Fruit fly (Drosophila melanogaster): Measurements from ENCODE around the gene smog.

The smog gene

DNA sequence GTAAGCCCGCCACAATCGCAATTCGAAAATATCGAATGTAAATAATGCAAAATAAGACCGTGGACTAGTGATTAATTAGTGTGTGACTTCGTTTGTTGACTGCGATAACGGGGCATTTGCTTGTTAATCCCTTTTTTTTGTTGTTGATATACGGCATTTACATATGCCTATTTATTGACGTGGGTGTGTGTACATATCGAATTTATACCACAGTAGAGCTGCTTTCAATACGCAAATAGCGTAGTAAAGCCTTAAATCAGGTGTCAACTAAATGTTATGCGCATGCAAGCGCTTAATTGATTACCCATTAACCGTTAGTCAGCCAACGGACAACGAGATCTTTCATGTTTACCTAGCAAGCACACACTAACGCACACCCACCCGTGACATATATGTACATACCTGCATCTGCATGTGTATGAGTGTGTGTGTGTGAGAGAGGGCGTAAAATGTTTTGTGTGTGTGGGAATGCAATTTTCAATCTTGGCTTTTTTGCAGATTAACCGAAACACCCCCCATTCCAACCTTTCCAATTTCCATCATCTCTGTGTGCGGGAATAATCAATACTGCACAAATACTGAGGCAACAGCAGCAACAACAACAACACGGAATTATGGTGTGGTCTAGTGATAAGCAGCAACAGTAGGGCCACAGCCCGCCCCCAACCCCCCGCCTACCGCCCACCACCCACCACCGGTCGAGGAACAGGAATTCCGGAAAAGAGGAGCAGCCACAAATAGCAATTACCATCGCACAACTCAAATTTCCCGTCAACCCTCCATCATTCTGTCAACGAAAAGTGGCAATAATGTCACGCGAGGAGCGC lies 14.0 kb upstream of the smog start:
- TF ChIP-seq pan (optimal IDR thresholded peaks at IDR 0.05) (no peak), CG8478 (optimal IDR thresholded peaks at IDR 0.05) (no peak), EcR (GFP tag; optimal IDR thresholded peaks at IDR 0.05) (no peak)

dm6 chr2L:4846629-4847125 lies 6.0 kb upstream of the smog start:
- TF ChIP-seq CG8478 (optimal IDR thresholded peaks at IDR 0.05) (no peak), usp (GFP tag; optimal IDR thresholded peaks at IDR 0.05) (no peak), psq (optimal IDR thresholded peaks at IDR 0.05) (no peak), pan (optimal IDR thresholded peaks at IDR 0.05) (no peak), Dll (optimal IDR thresholded peaks at IDR 0.05) (no peak)

DNA sequence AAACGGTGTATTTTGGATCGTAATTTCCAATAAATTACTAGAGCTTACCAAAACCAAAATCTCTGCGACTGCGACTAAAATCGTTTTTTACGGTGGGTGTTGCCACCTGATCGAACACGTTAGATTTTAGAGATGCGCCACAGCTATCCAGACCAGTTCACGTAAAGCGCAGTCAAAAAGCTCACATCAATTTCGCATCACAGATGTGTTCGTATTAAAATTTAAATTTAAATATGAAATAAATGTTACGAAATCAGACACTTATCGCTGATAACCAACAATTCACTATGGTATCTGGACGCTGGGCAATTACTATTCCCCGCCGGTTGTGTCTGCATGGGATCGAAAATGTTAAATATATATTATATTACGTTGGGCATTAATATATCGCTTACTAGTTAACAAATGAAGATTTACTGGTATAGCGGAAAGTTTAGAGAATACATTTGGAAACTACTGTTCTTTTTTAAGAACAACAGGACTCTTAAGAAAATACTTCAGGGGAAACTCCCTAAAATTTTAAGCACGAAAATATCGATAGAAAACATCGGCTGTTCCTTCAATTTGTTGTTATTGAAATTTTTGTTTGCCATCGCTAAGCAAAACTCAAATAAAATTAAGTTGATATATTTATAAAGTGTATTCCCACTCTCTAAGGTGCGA lies 5.3 kb upstream of the smog start, which contains the start of the genes mxt and CG11927:
Gene mxt, minus strand, starts transcription at position 105 of the 663 bp plus-strand sequence.
Gene CG11927, plus strand, starts transcription at position 576 of the 663 bp plus-strand sequence.
- TF ChIP-seq usp (GFP tag; optimal IDR thresholded peaks at IDR 0.05): no peak
- no peak for TF ChIP-seq Dll (optimal IDR thresholded peaks at IDR 0.05)

- TF ChIP-seq usp (GFP tag; optimal IDR thresholded peaks at IDR 0.05): no peak
- TF ChIP-seq CG8478 (optimal IDR thresholded peaks at IDR 0.05): no peak
- TF ChIP-seq EcR (GFP tag; optimal IDR thresholded peaks at IDR 0.05): no peak
- TF ChIP-seq pan (optimal IDR thresholded peaks at IDR 0.05): no peak
- TF ChIP-seq Dll (optimal IDR thresholded peaks at IDR 0.05): no peak
- no peak for TF ChIP-seq psq (optimal IDR thresholded peaks at IDR 0.05)
Observed at dm6 chr2L:4850356-4850755, 2.3 kb upstream of the smog start, which contains the start of the genes mRpS2 and Mon1. Gene mRpS2, minus strand, starts transcription at chr2L:4850419. Gene Mon1, plus strand, starts transcription at chr2L:4850641.

dm6 chr2L:4854822-4855221 lies 2.2 kb downstream of the smog start:
- TF ChIP-seq CG8478 (optimal IDR thresholded peaks at IDR 0.05): no peak
- TF ChIP-seq pan (optimal IDR thresholded peaks at IDR 0.05): no peak
- TF ChIP-seq psq (optimal IDR thresholded peaks at IDR 0.05): no peak
- TF ChIP-seq usp (GFP tag; optimal IDR thresholded peaks at IDR 0.05): no peak
- no peak for TF ChIP-seq EcR (GFP tag; optimal IDR thresholded peaks at IDR 0.05)
- no peak for TF ChIP-seq Dll (optimal IDR thresholded peaks at IDR 0.05)

DNA sequence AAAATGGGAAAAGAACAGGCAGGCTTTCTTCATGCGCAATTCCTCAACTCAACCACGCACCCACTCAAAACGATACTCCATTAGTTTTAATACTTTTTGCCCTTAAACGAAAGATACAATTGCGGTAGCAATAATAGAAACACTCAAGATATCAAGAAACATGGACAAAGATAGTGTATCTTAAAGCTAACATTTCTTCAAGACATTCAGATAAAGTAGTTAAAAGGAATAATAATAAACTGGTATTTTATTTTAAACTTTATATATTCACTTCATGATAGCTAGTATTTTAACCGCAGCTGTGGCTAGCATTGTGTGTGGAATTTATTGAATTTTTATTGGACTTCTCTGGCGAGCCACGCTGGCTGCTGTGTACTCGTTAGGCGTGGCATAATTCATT lies 3.5 kb downstream of the smog start:
- no peak for TF ChIP-seq psq (optimal IDR thresholded peaks at IDR 0.05)
- TF ChIP-seq usp (GFP tag; optimal IDR thresholded peaks at IDR 0.05): no peak
- no peak for TF ChIP-seq pan (optimal IDR thresholded peaks at IDR 0.05)
- no peak for TF ChIP-seq Dll (optimal IDR thresholded peaks at IDR 0.05)
- no peak for TF ChIP-seq CG8478 (optimal IDR thresholded peaks at IDR 0.05)
- no peak for TF ChIP-seq EcR (GFP tag; optimal IDR thresholded peaks at IDR 0.05)

dm6 chr2L:4861503-4861902 lies 8.8 kb downstream of the smog start:
- TF ChIP-seq EcR (GFP tag; optimal IDR thresholded peaks at IDR 0.05) (no peak), usp (GFP tag; optimal IDR thresholded peaks at IDR 0.05) (no peak), pan (optimal IDR thresholded peaks at IDR 0.05) (no peak), Dll (optimal IDR thresholded peaks at IDR 0.05) (no peak), psq (optimal IDR thresholded peaks at IDR 0.05) (no peak), CG8478 (optimal IDR thresholded peaks at IDR 0.05) (no peak)

DNA sequence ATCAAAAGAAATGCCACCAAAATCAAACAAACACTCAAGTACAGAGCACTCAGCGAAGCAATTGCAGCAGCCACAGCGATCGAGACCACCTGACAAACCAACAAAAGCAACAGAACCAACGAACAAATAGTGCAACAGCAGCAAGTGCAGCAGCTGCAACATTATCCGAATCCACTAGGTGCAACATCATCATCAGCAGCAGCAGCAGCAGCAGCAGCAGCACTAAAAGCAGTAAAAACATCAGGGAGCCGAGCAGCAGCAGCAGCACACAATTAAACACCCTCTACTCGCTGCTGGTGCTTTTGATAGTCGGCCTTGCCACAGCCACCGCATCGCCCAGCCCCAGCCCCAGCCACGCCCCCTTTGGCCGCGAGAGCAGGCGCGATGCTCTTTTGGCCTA lies 12.7 kb downstream of the smog start:
- TF ChIP-seq EcR (GFP tag; optimal IDR thresholded peaks at IDR 0.05) (no peak), pan (optimal IDR thresholded peaks at IDR 0.05) (no peak), usp (GFP tag; optimal IDR thresholded peaks at IDR 0.05) (no peak), psq (optimal IDR thresholded peaks at IDR 0.05) (no peak), Dll (optimal IDR thresholded peaks at IDR 0.05) (no peak), CG8478 (optimal IDR thresholded peaks at IDR 0.05) (no peak)

dm6 chr2L:4868383-4868782 lies 15.7 kb downstream of the smog start:
- TF ChIP-seq Dll (optimal IDR thresholded peaks at IDR 0.05) (no peak), EcR (GFP tag; optimal IDR thresholded peaks at IDR 0.05) (no peak), psq (optimal IDR thresholded peaks at IDR 0.05) (no peak), CG8478 (optimal IDR thresholded peaks at IDR 0.05) (no peak), pan (optimal IDR thresholded peaks at IDR 0.05) (no peak), usp (GFP tag; optimal IDR thresholded peaks at IDR 0.05) (no peak)

DNA sequence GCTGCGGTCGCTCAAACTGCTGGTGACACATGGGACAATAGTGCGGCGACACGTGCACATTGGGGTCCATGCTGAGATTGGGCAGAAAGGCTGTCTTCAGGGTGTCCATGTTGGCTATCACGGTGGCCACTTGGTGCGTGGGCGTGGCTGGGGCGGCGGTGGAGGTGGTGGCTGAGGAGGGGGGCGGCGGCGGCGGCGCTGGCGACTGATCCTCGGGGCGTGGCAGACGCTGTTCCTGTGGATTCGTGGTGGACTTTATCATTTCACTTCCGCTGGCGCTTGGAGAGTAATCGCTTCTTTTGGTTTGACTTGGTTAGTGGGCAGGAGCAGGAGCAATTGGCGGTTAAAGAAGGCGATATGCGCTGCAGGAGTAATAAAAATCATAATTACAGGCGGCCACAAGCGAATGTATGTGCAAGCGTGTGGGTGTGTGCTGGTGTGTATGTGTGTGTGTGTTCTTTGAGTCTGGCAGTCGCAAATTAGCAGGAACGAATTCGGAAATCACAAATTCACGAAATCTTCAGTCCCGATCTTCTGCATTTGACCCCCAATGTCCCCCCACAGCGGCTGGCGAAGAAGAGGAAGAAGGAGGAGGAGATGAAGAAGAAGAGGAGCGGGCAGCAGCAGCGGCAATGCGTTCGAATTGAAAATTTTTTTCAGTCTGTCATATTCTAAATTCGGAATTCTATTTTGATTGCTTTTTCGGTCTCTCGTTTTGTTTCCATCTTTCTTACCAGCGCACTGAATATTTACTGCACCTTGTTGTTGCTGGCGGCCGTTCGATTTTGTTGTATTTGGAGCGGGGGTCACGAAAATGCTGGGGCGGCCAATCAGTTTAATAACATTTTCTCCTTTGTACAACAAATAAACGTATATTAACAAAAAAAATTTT lies 29.7 kb downstream of the smog start:
- TF ChIP-seq CG8478 (optimal IDR thresholded peaks at IDR 0.05) (no peak), usp (GFP tag; optimal IDR thresholded peaks at IDR 0.05) (no peak), pan (optimal IDR thresholded peaks at IDR 0.05) (no peak), Dll (optimal IDR thresholded peaks at IDR 0.05) (no peak), psq (optimal IDR thresholded peaks at IDR 0.05) (no peak), EcR (GFP tag; optimal IDR thresholded peaks at IDR 0.05) (no peak)

dm6 chr2L:4883023-4883392 lies 30.3 kb downstream of the smog start, which contains the start of the genes Cf2 and CG3008:
Gene Cf2, minus strand, starts transcription at chr2L:4883107.
Gene CG3008, plus strand, starts transcription at chr2L:4883298.
- TF ChIP-seq pan (optimal IDR thresholded peaks at IDR 0.05) (no peak), Dll (optimal IDR thresholded peaks at IDR 0.05) (no peak), CG8478 (optimal IDR thresholded peaks at IDR 0.05) (no peak), psq (optimal IDR thresholded peaks at IDR 0.05) (no peak), EcR (GFP tag; optimal IDR thresholded peaks at IDR 0.05) (no peak), usp (GFP tag; optimal IDR thresholded peaks at IDR 0.05) (no peak)
